Worm (Caenorhabditis elegans) whole organism, L1 larva: Measurements from ENCODE around the gene gtf-2E1.

Source experiments
- C04F5.9 ChIP-seq: sonication (generic microtip); optimal IDR thresholded peaks from 2 replicates; lab custom pipeline; 2016; ENCODE audit warnings: missing genetic modification characterization, missing compliant biosample characterization
- C16A3.4 ChIP-seq: fragments of 150-350 bp; optimal IDR thresholded peaks from 2 replicates; lab custom pipeline; 2014; ENCODE audit warnings: missing biosample characterization, missing genetic modification characterization
- alr-1 ChIP-seq: fragments of 200-800 bp; sonication (Bioruptor generic); optimal IDR thresholded peaks from 2 replicates; lab custom pipeline; 2018; ENCODE audit warnings: borderline replicate concordance, mild to moderate bottlenecking, missing genetic modification characterization, missing compliant biosample characterization
- ama-1 ChIP-seq: fragments of 150-350 bp; optimal IDR thresholded peaks from 2 replicates; lab custom pipeline; 2014
- blmp-1 ChIP-seq: fragments of 150-350 bp; optimal IDR thresholded peaks from 2 replicates; lab custom pipeline; 2014; ENCODE audit warnings: missing biosample characterization, missing genetic modification characterization
- ceh-8 ChIP-seq: fragments of 200-800 bp; sonication (Bioruptor generic); optimal IDR thresholded peaks from 2 replicates; lab custom pipeline; 2018; ENCODE audit warnings: mild to moderate bottlenecking, missing genetic modification characterization, moderate library complexity, missing compliant biosample characterization
- ceh-90 ChIP-seq: sonication (generic microtip); optimal IDR thresholded peaks from 2 replicates; lab custom pipeline; 2016; ENCODE audit warnings: missing genetic modification characterization, missing compliant biosample characterization
- efl-3 ChIP-seq: fragments of 200-800 bp; sonication (Bioruptor generic); optimal IDR thresholded peaks from 2 replicates; lab custom pipeline; 2018; ENCODE audit warnings: mild to moderate bottlenecking, missing genetic modification characterization, missing compliant biosample characterization
- egl-27 ChIP-seq, 2 experiments: fragments of 150-350 bp in 1 of 2; sonication (generic microtip); optimal IDR thresholded peaks; 3 replicates each; lab custom pipeline; 2017 to 2018; ENCODE audit warnings: missing biosample characterization in 2 of 2, missing genetic modification characterization in 2 of 2, missing genetic modification reagents in 2 of 2
- elt-2 ChIP-seq: sonication (generic microtip); optimal IDR thresholded peaks from 2 replicates; lab custom pipeline; 2016; ENCODE audit warnings: missing genetic modification characterization, mild to moderate bottlenecking, inconsistent platforms, missing compliant biosample characterization, missing genetic modification reagents
- ets-5 ChIP-seq: fragments of 200-800 bp; sonication (Bioruptor generic); IDR thresholded peaks from 2 replicates; pipeline ENCODE4 v1.3.6; 2022; ENCODE audit warnings: missing genetic modification characterization, missing compliant biosample characterization
- fkh-4 ChIP-seq: sonication (generic microtip); optimal IDR thresholded peaks from 2 replicates; lab custom pipeline; 2016; ENCODE audit warnings: missing compliant biosample characterization, missing genetic modification characterization, borderline replicate concordance
- fkh-8 ChIP-seq: sonication (generic microtip); optimal IDR thresholded peaks from 2 replicates; lab custom pipeline; 2016; ENCODE audit warnings: mild to moderate bottlenecking, missing genetic modification characterization, missing compliant biosample characterization
- grh-1 ChIP-seq: fragments of 200-800 bp; sonication (Bioruptor generic); IDR thresholded peaks from 2 replicates; pipeline ENCODE4 v1.3.6; 2022; ENCODE audit warnings: missing genetic modification reagents, missing genetic modification characterization, missing compliant biosample characterization
- hlh-4 ChIP-seq: sonication (generic microtip); optimal IDR thresholded peaks from 2 replicates; lab custom pipeline; 2016; ENCODE audit warnings: mild to moderate bottlenecking, missing genetic modification characterization, missing compliant biosample characterization
- hpl-2 ChIP-seq: fragments of 150-350 bp; optimal IDR thresholded peaks from 2 replicates; lab custom pipeline; 2014; ENCODE audit warnings: missing biosample characterization, missing genetic modification reagents, missing genetic modification characterization
- irx-1 ChIP-seq: sonication (generic microtip); optimal IDR thresholded peaks from 2 replicates; lab custom pipeline; 2016; ENCODE audit warnings: missing genetic modification characterization, missing compliant biosample characterization
- isw-1 ChIP-seq: fragments of 200-800 bp; sonication (Bioruptor generic); IDR thresholded peaks from 2 replicates; pipeline ENCODE4 v1.3.6; 2022; ENCODE audit warnings: missing genetic modification characterization, missing compliant biosample characterization
- jun-1 ChIP-seq: fragments of 150-350 bp; optimal IDR thresholded peaks from 2 replicates; lab custom pipeline; 2014; ENCODE audit warnings: missing biosample characterization, missing genetic modification reagents, missing genetic modification characterization
- lin-35 ChIP-seq, 2 experiments: fragments of 150-350 bp; optimal IDR thresholded peaks; 2 replicates each; lab custom pipeline; 2014; ENCODE audit warnings: missing biosample characterization in 2 of 2, missing genetic modification characterization in 2 of 2, missing genetic modification reagents in 2 of 2
- lin-39 ChIP-seq: fragments of 150-350 bp; optimal IDR thresholded peaks from 2 replicates; lab custom pipeline; 2014; ENCODE audit warnings: missing biosample characterization, missing genetic modification reagents, missing genetic modification characterization
- mab-9 ChIP-seq: fragments of 200-800 bp; sonication (Bioruptor generic); IDR thresholded peaks from 2 replicates; pipeline ENCODE4 v1.3.6; 2022; ENCODE audit warnings: missing genetic modification reagents, missing genetic modification characterization, missing compliant biosample characterization
- mdl-1 ChIP-seq, 2 experiments: fragments of 150-350 bp; optimal IDR thresholded peaks; 2 replicates each; lab custom pipeline; 2014 to 2017; ENCODE audit warnings: missing biosample characterization in 2 of 2, missing genetic modification characterization in 2 of 2, inconsistent platforms in 1 of 2
- mef-2 ChIP-seq: fragments of 150-350 bp; optimal IDR thresholded peaks from 2 replicates; lab custom pipeline; 2014; ENCODE audit warnings: missing biosample characterization, missing genetic modification characterization
- nhr-11 ChIP-seq: fragments of 150-350 bp; optimal IDR thresholded peaks from 2 replicates; lab custom pipeline; 2014; ENCODE audit warnings: missing biosample characterization, missing genetic modification characterization
- nhr-12 ChIP-seq: sonication (generic microtip); optimal IDR thresholded peaks from 2 replicates; lab custom pipeline; 2017; ENCODE audit warnings: missing biosample characterization, missing genetic modification characterization
- nhr-20 ChIP-seq: sonication (generic microtip); optimal IDR thresholded peaks from 2 replicates; lab custom pipeline; 2016; ENCODE audit warnings: mild to moderate bottlenecking, missing genetic modification characterization, missing compliant biosample characterization
- nhr-237 ChIP-seq: fragments of 150-350 bp; optimal IDR thresholded peaks from 2 replicates; lab custom pipeline; 2014; ENCODE audit warnings: missing biosample characterization, missing genetic modification characterization
- nhr-28 ChIP-seq: fragments of 150-350 bp; optimal IDR thresholded peaks from 2 replicates; lab custom pipeline; 2014; ENCODE audit warnings: missing biosample characterization, missing genetic modification characterization
- nhr-76 ChIP-seq: sonication (generic microtip); optimal IDR thresholded peaks from 2 replicates; lab custom pipeline; 2017; ENCODE audit warnings: missing biosample characterization, missing genetic modification characterization
- nhr-84 ChIP-seq: sonication (generic microtip); optimal IDR thresholded peaks from 2 replicates; lab custom pipeline; 2017; ENCODE audit warnings: missing biosample characterization, missing genetic modification characterization
- nhr-85 ChIP-seq: sonication (generic microtip); peaks from one replicate; lab custom pipeline; 2016; ENCODE audit warnings: missing genetic modification characterization, inconsistent platforms, missing compliant biosample characterization
- nhr-90 ChIP-seq: sonication (generic microtip); optimal IDR thresholded peaks from 2 replicates; lab custom pipeline; 2016; ENCODE audit warnings: mild to moderate bottlenecking, missing genetic modification characterization, missing compliant biosample characterization; ENCODE audit not compliant: poor library complexity
- pag-3 ChIP-seq: sonication (generic microtip); optimal IDR thresholded peaks from 2 replicates; lab custom pipeline; 2017; ENCODE audit warnings: missing genetic modification characterization, mild to moderate bottlenecking, missing compliant biosample characterization, antibody characterized with exemption, borderline replicate concordance; ENCODE audit not compliant: insufficient read depth
- rnt-1 ChIP-seq: sonication (generic microtip); optimal IDR thresholded peaks from 2 replicates; lab custom pipeline; 2016; ENCODE audit warnings: mild to moderate bottlenecking, missing genetic modification characterization, moderate library complexity, missing compliant biosample characterization
- skn-1 ChIP-seq: fragments of 150-350 bp; optimal IDR thresholded peaks from 2 replicates; lab custom pipeline; 2014; ENCODE audit warnings: missing biosample characterization, missing genetic modification characterization
- swsn-7 ChIP-seq: sonication (generic microtip); optimal IDR thresholded peaks from 2 replicates; lab custom pipeline; 2016; ENCODE audit warnings: missing genetic modification characterization, missing compliant biosample characterization
- tlp-1 ChIP-seq: fragments of 150-350 bp; optimal IDR thresholded peaks from 2 replicates; lab custom pipeline; 2014; ENCODE audit warnings: missing biosample characterization, missing genetic modification characterization
- unc-62 ChIP-seq: fragments of 150-350 bp; optimal IDR thresholded peaks from 2 replicates; lab custom pipeline; 2014; ENCODE audit warnings: missing biosample characterization, missing genetic modification reagents, missing genetic modification characterization
- unc-86 ChIP-seq: sonication (generic microtip); optimal IDR thresholded peaks from 2 replicates; lab custom pipeline; 2016; ENCODE audit warnings: missing genetic modification characterization, missing compliant biosample characterization
- vab-15 ChIP-seq: sonication (generic microtip); optimal IDR thresholded peaks from 2 replicates; lab custom pipeline; 2017; ENCODE audit warnings: missing genotype, mild to moderate bottlenecking, missing genetic modification characterization, missing compliant biosample characterization
- zag-1 ChIP-seq: fragments of 150-350 bp; optimal IDR thresholded peaks from 2 replicates; lab custom pipeline; 2014; ENCODE audit warnings: missing biosample characterization, missing genetic modification characterization
- ztf-4 ChIP-seq: fragments of 150-350 bp; optimal IDR thresholded peaks from 2 replicates; lab custom pipeline; 2014; ENCODE audit warnings: missing biosample characterization, missing genetic modification characterization

The gtf-2E1 gene

DNA sequence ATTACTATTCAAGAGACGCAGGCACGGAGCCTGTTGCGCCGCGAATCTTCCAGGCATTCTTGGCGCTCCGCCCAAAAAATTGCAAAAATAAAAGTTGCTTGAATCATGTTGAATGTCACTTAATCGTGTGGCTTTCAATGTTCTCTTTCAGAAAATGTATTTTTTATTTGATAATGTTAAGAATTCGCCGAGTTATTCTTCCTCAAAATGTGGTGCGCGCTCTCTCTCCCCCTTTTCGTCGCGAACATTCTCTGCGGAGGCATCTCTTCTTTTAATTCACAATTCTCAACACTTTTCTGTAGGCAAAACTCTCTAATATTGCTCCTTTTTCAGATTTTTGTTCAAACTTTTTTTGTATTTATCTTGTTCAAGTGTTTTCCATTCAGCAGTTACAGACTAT is 23.3 kb downstream of the gtf-2E1 start (continued):
- TF ChIP-seq skn-1 (tag; lab: Kevin White, UChicago) (peak; percentile 87), nhr-12 (tag; lab: Kevin White, UChicago) (no peak), nhr-85 (tag; lab: Kevin White, UChicago) (peak; percentile 99), ztf-4 (tag; lab: Kevin White, UChicago) (peak; percentile 95), lin-35 (GFP tag; optimal IDR thresholded peaks at IDR 0.05; lab: Kevin White, UChicago) (peak; percentile 83 to 90), mab-9 (GFP tag; lab: Robert Waterston, UW) (peak; percentile 94), pag-3 (tag; lab: Kevin White, UChicago) (no peak), ceh-8 (GFP tag; lab: Kevin White, UChicago) (peak; percentile 96), irx-1 (tag; lab: Kevin White, UChicago) (peak; percentile 96), efl-3 (GFP tag; lab: Kevin White, UChicago) (peak; percentile 69), elt-2 (tag; lab: Kevin White, UChicago) (peak; percentile 76), mdl-1 (tag; optimal IDR thresholded peaks at IDR 0.05; lab: Kevin White, UChicago) (peak; percentile 6 to 74), nhr-84 (tag; lab: Kevin White, UChicago) (no peak), nhr-20 (peak; percentile 99), egl-27 (tag; optimal IDR thresholded peaks at IDR 0.05; lab: Kevin White, UChicago) (peak; percentile 71 to 88), C16A3.4 (tag; lab: Kevin White, UChicago) (peak; percentile 96), hlh-4 (peak; percentile 72), unc-62 (GFP tag; lab: Kevin White, UChicago) (peak; percentile 37), nhr-28 (tag; lab: Kevin White, UChicago) (peak; percentile 56), ama-1 (peak; percentile 61), nhr-11 (peak; percentile 96), mef-2 (peak; percentile 81), blmp-1 (tag; lab: Kevin White, UChicago) (peak; percentile 80), nhr-90 (tag; lab: Kevin White, UChicago) (peak; percentile 98), fkh-4 (tag; lab: Kevin White, UChicago) (peak; percentile 86), ceh-90 (tag; lab: Kevin White, UChicago) (peak; percentile 69), tlp-1 (no peak), lin-39 (tag; lab: Kevin White, UChicago) (peak; percentile 91), zag-1 (tag; lab: Kevin White, UChicago) (peak; percentile 91), isw-1 (peak; percentile 99), vab-15 (tag; lab: Kevin White, UChicago) (peak; percentile 94), unc-86 (tag; lab: Kevin White, UChicago) (peak; percentile 99), grh-1 (GFP tag; lab: Robert Waterston, UW) (peak; percentile 95), swsn-7 (tag; lab: Kevin White, UChicago) (peak; percentile 99), rnt-1 (peak; percentile 82), jun-1 (tag; lab: Kevin White, UChicago) (peak; percentile 96), fkh-8 (tag; lab: Kevin White, UChicago) (peak; percentile 100), nhr-237 (tag; lab: Kevin White, UChicago) (peak; percentile 92), nhr-76 (peak; percentile 64), alr-1 (tag; lab: Kevin White, UChicago) (no peak), ets-5 (GFP tag; lab: Robert Waterston, UW) (no peak), C04F5.9 (tag; lab: Kevin White, UChicago) (peak; percentile 91), hpl-2 (GFP tag; lab: Kevin White, UChicago) (peak; percentile 94)
- TF ChIP-seq, all 84 proteins: peak for 75
